Fruit fly (Drosophila melanogaster): Measurements from ENCODE around the gene CG10068.

- TF ChIP-seq psq (optimal IDR thresholded peaks at IDR 0.05) (no peak), EcR (GFP tag; optimal IDR thresholded peaks at IDR 0.05) (no peak), Dll (optimal IDR thresholded peaks at IDR 0.05) (no peak), CG8478 (optimal IDR thresholded peaks at IDR 0.05) (no peak), usp (GFP tag; optimal IDR thresholded peaks at IDR 0.05) (no peak)
These were observed 41.2 kb downstream of the CG10068 start, which contains the start of gene alphaTub84B for dm6 chr3R:7086377-7087200.
